Fruit fly (Drosophila melanogaster) Kc167 (cell line): ENCODE data around the gene aurB.

ENCODE experiments used
- Myc ChIP-seq: fragments of >200 bp; optimal IDR thresholded peaks from 2 replicates; lab custom pipeline; 2017; ENCODE audit warnings: missing external identifiers
- Sin3A ChIP-seq: fragments of >200 bp; optimal IDR thresholded peaks from 2 replicates; lab custom pipeline; 2018; ENCODE audit warnings: missing external identifiers
- h ChIP-seq: fragments of >200 bp; optimal IDR thresholded peaks from 3 replicates; lab custom pipeline; 2018; ENCODE audit warnings: missing external identifiers
- psq ChIP-seq: fragments of >200 bp; optimal IDR thresholded peaks from 2 replicates; lab custom pipeline; 2017; ENCODE audit warnings: missing external identifiers
- ttk ChIP-seq: sonication (Bioruptor generic); optimal IDR thresholded peaks from 2 replicates; lab custom pipeline; 2017; ENCODE audit warnings: missing external identifiers

- TF ChIP-seq psq (lab: Kevin White, UChicago), result no peak
- no peak for TF ChIP-seq h (lab: Kevin White, UChicago)
- TF ChIP-seq Myc (lab: Kevin White, UChicago), result no peak
- TF ChIP-seq ttk (lab: Kevin White, UChicago), result no peak
- TF ChIP-seq Sin3A (lab: Kevin White, UChicago), result no peak
These were observed 35.3 kb downstream of the aurB start for dm6 chr2L:10822620-10823019.
